Worm (Caenorhabditis elegans) whole organism, L1 larva: ENCODE measurements around the gene his-41.

Experiments
- C04F5.9 ChIP-seq: sonication (generic microtip); optimal IDR thresholded peaks from 2 replicates; lab custom pipeline; 2016; ENCODE audit warnings: missing genetic modification characterization, missing compliant biosample characterization
- elt-3 ChIP-seq, 6 experiments: fragments of 150-350 bp in 1 of 6; sonication (generic microtip); optimal IDR thresholded peaks; 2 replicates each; lab custom pipeline; 2017 to 2018; ENCODE audit warnings: missing biosample characterization in 6 of 6, missing genetic modification characterization in 6 of 6, inconsistent platforms in 1 of 6
- lin-13 ChIP-seq: fragments of 150-350 bp; optimal IDR thresholded peaks from 2 replicates; lab custom pipeline; 2014; ENCODE audit warnings: missing biosample characterization, missing genetic modification reagents, missing genetic modification characterization
- nhr-12 ChIP-seq: sonication (generic microtip); optimal IDR thresholded peaks from 2 replicates; lab custom pipeline; 2017; ENCODE audit warnings: missing biosample characterization, missing genetic modification characterization
- nhr-77 ChIP-seq: fragments of 150-350 bp; optimal IDR thresholded peaks from 2 replicates; lab custom pipeline; 2014; ENCODE audit warnings: missing biosample characterization, missing genetic modification characterization

- TF ChIP-seq C04F5.9 (no peak), nhr-12 (tag; lab: Kevin White, UChicago) (no peak), elt-3 (tag; optimal IDR thresholded peaks at IDR 0.05; lab: Kevin White, UChicago) (peak in 1 of 6 experiments; percentile 57), nhr-77 (tag; lab: Kevin White, UChicago) (no peak), lin-13 (GFP tag; lab: Kevin White, UChicago) (no peak)
These were observed 40.8 kb upstream of the his-41 start, which contains the start of gene haao-1 for ce11 chrV:9504474-9504960.
